Fruit fly (Drosophila melanogaster): Measurements from ENCODE around the gene eag.
A peak's percentile ranks its signal among the peaks of the same experiment; 100 is the strongest.

The eag gene

DNA sequence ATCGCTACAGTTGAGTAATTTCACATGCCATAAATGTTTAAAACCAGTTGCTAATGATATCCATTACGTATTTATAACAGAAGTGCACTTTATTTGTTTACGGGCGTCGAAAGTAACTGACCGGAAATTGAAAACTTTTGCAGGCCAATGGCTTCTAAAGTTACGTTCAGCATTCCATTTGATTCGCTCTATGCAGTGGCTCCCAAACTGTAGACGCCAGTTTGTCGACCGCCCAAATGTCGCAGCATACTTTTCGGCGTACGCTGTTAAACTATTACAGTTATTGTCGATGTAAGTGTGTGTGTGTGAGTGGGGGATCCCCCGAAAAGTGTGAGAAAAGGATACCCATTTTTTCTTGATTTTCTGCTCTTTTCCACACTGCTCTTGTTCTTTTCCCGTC, 5.6 kb downstream of the eag start:
- TF ChIP-seq CG1621 (tag; optimal IDR thresholded peaks at IDR 0.05): no peak
- TF ChIP-seq CG15336 (GFP tag; IDR thresholded peaks at IDR 0.05): no peak
- TF ChIP-seq Eip75B (GFP tag; optimal IDR thresholded peaks at IDR 0.05): no peak
- no peak for TF ChIP-seq Lpt (GFP tag; optimal IDR thresholded peaks at IDR 0.05)
- TF ChIP-seq eg (GFP tag; IDR thresholded peaks at IDR 0.05): no peak
- TF ChIP-seq cyc (GFP tag; optimal IDR thresholded peaks at IDR 0.05): no peak

DNA sequence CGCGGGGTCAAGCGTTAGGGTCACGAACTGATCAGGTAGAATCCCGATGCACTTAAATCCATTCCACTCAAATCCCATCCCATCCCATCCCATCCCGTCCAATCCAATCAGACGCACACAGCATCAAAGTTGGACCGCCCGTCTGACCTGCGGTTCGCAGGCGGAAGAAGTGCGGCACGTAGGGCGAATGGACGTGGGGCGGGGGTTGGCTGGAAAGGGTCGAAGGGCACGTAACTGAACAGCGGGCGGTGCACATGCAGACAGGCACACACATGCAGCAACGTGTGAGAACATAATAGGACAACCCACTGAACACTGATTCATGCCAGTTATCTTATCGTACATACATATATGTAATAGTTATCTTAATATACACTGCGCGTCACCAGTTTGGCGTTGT, 64.1 kb downstream of the eag start:
- peak; percentile 31 for TF ChIP-seq svp (GFP tag)
- TF ChIP-seq CG6792 (GFP tag; optimal IDR thresholded peaks at IDR 0.05): no peak

DNA sequence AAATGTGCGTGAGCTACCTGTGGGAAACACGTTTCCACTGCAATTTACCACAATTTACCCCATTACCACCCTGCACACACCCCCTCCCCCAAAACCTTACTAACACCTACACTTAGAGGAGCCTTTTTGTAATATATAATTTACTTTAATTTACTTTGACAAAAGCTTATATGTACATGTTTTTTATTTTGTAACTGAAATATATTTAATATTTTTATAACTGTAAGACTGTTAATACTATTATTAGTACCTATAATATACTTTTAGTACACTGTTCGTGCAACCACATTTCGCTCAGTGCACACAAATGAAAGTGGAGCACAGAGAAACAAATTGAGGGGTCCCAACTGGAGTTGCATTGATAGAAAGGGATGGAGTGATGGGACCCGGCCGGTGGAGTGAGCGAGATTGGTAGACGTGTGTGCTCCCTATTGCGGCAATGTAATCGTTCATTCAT, 65.8 kb downstream of the eag start:
- peak; percentile 68 for TF ChIP-seq Lpt (GFP tag; optimal IDR thresholded peaks at IDR 0.05)
- TF ChIP-seq CG11294 (GFP tag; IDR thresholded peaks at IDR 0.05): no peak
- peak; percentile 83 for TF ChIP-seq CG8119 (GFP tag; IDR thresholded peaks at IDR 0.05)
- TF ChIP-seq CG6854 (GFP tag; optimal IDR thresholded peaks at IDR 0.05): peak; percentile 44
- TF ChIP-seq CG34406 (GFP tag; optimal IDR thresholded peaks at IDR 0.05): peak; percentile 82
- peak; percentile 52 for TF ChIP-seq vri (GFP tag; optimal IDR thresholded peaks at IDR 0.05)
- TF ChIP-seq CG9139 (GFP tag; optimal IDR thresholded peaks at IDR 0.05): peak; percentile 70
- peak; percentile 88 for TF ChIP-seq Blimp-1 (GFP tag; optimal IDR thresholded peaks at IDR 0.05)
- TF ChIP-seq pdm3 (GFP tag; optimal IDR thresholded peaks at IDR 0.05): peak; percentile 60
- peak; percentile 2 for TF ChIP-seq dac (GFP tag; optimal IDR thresholded peaks at IDR 0.05)
- TF ChIP-seq CG11762 (GFP tag; optimal IDR thresholded peaks at IDR 0.05; ENCODE audit: insufficient read depth): peak; percentile 66
- TF ChIP-seq salr (GFP tag; optimal IDR thresholded peaks at IDR 0.05): peak; percentile 52 to 75
- TF ChIP-seq achi (GFP tag; optimal IDR thresholded peaks at IDR 0.05): peak; percentile 85
- TF ChIP-seq eg (GFP tag; IDR thresholded peaks at IDR 0.05): peak; percentile 74
- TF ChIP-seq dsx (GFP tag; optimal IDR thresholded peaks at IDR 0.05; ENCODE audit: poor library complexity, severe bottlenecking): peak; percentile 84
- TF ChIP-seq CG1621 (tag; optimal IDR thresholded peaks at IDR 0.05): peak; percentile 65
- TF ChIP-seq OdsH (GFP tag; optimal IDR thresholded peaks at IDR 0.05): peak; percentile 80
- peak; percentile 74 for TF ChIP-seq Gug (GFP tag; IDR thresholded peaks at IDR 0.05)
- peak; percentile 38 for TF ChIP-seq Sox14 (GFP tag; optimal IDR thresholded peaks at IDR 0.05)
- no peak for TF ChIP-seq Hr38 (GFP tag; optimal IDR thresholded peaks at IDR 0.05)
- TF ChIP-seq CG6808 (GFP tag; optimal IDR thresholded peaks at IDR 0.05): peak; percentile 81
- peak; percentile 71 for TF ChIP-seq fd59A (GFP tag; optimal IDR thresholded peaks at IDR 0.05)
- TF ChIP-seq CG3919 (GFP tag; optimal IDR thresholded peaks at IDR 0.05): peak; percentile 79
- no peak for TF ChIP-seq fd85E (GFP tag; optimal IDR thresholded peaks at IDR 0.05)
- peak; percentile 86 for TF ChIP-seq CG10631 (GFP tag; optimal IDR thresholded peaks at IDR 0.05)
- peak; percentile 56 for TF ChIP-seq CG16779 (tag; optimal IDR thresholded peaks at IDR 0.05)
- peak; percentile 71 for TF ChIP-seq spab (GFP tag; optimal IDR thresholded peaks at IDR 0.05)
- peak; percentile 78 for TF ChIP-seq acj6 (GFP tag; optimal IDR thresholded peaks at IDR 0.05)
- peak; percentile 85 for TF ChIP-seq CG6163 (GFP tag; IDR thresholded peaks at IDR 0.05)
- TF ChIP-seq Hr39 (GFP tag; optimal IDR thresholded peaks at IDR 0.05): peak; percentile 12
- TF ChIP-seq ss (GFP tag; optimal IDR thresholded peaks at IDR 0.05): peak; percentile 82 to 85
- TF ChIP-seq net (GFP tag; optimal IDR thresholded peaks at IDR 0.05): peak; percentile 79
- TF ChIP-seq Met (GFP tag; optimal IDR thresholded peaks at IDR 0.05): peak; percentile 64
- peak; percentile 57 for TF ChIP-seq Sox15 (GFP tag; optimal IDR thresholded peaks at IDR 0.05)
- TF ChIP-seq CG10669 (GFP tag; optimal IDR thresholded peaks at IDR 0.05): peak; percentile 77
- TF ChIP-seq CG4318 (GFP tag; optimal IDR thresholded peaks at IDR 0.05): peak; percentile 43
- peak; percentile 47 for TF ChIP-seq Smox (GFP tag; optimal IDR thresholded peaks at IDR 0.05)
- TF ChIP-seq CG8632 (GFP tag; optimal IDR thresholded peaks at IDR 0.05): peak; percentile 86
- TF ChIP-seq Ets96B (tag; optimal IDR thresholded peaks at IDR 0.05): peak; percentile 88
- peak; percentile 1 for TF ChIP-seq Ets21C (GFP tag; optimal IDR thresholded peaks at IDR 0.05)
- peak; percentile 74 for TF ChIP-seq esn (GFP tag; optimal IDR thresholded peaks at IDR 0.05)
- peak; percentile 88 for TF ChIP-seq svp (GFP tag)
- peak; percentile 58 for TF ChIP-seq CG11902 (GFP tag; optimal IDR thresholded peaks at IDR 0.05)
- TF ChIP-seq fkh (GFP tag; optimal IDR thresholded peaks at IDR 0.05): peak; percentile 14
